Worm (Caenorhabditis elegans) whole organism, late embryonic: ENCODE measurements around the gene dtmk-1.

ENCODE experiments used
- C38D4.7 ChIP-seq: fragments of 200-800 bp; sonication (Bioruptor generic); optimal IDR thresholded peaks from 2 replicates; lab custom pipeline; 2018; ENCODE audit warnings: mild to moderate bottlenecking, missing genetic modification characterization, moderate library complexity, missing compliant biosample characterization
- F13H6.1 ChIP-seq: sonication (generic microtip); optimal IDR thresholded peaks from 2 replicates; lab custom pipeline; 2016; ENCODE audit warnings: missing genetic modification characterization, missing compliant biosample characterization
- K09A11.1 ChIP-seq: sonication (generic microtip); optimal IDR thresholded peaks from 2 replicates; lab custom pipeline; 2017; ENCODE audit warnings: antibody characterized with exemption, mild to moderate bottlenecking, missing genetic modification characterization, missing compliant biosample characterization; ENCODE audit not compliant: insufficient read depth
- T23F11.4 ChIP-seq: fragments of 200-800 bp; sonication (Bioruptor generic); optimal IDR thresholded peaks from 2 replicates; lab custom pipeline; 2018; ENCODE audit warnings: mild to moderate bottlenecking, missing genetic modification characterization, missing compliant biosample characterization
- ceh-18 ChIP-seq: sonication (generic microtip); optimal IDR thresholded peaks from 2 replicates; lab custom pipeline; 2016; ENCODE audit warnings: missing genetic modification characterization, missing compliant biosample characterization
- ceh-19 ChIP-seq: fragments of 200-800 bp; sonication (Bioruptor generic); optimal IDR thresholded peaks from 2 replicates; lab custom pipeline; 2018; ENCODE audit warnings: mild to moderate bottlenecking, missing genetic modification characterization, missing compliant biosample characterization
- ceh-2 ChIP-seq: sonication (generic microtip); optimal IDR thresholded peaks from 2 replicates; lab custom pipeline; 2016; ENCODE audit warnings: missing genotype, missing genetic modification characterization, missing compliant biosample characterization
- ceh-22 ChIP-seq: sonication (generic microtip); optimal IDR thresholded peaks from 2 replicates; lab custom pipeline; 2017; ENCODE audit warnings: missing biosample characterization, missing genetic modification characterization
- ceh-30 ChIP-seq: fragments of 150-350 bp; optimal IDR thresholded peaks from 2 replicates; lab custom pipeline; 2014; ENCODE audit warnings: missing biosample characterization, missing genetic modification characterization
- ceh-34 ChIP-seq: sonication (generic microtip); optimal IDR thresholded peaks from 2 replicates; lab custom pipeline; 2016; ENCODE audit warnings: mild to moderate bottlenecking, missing genetic modification characterization, missing compliant biosample characterization
- ceh-45 ChIP-seq: fragments of 200-800 bp; sonication (Bioruptor generic); IDR thresholded peaks from 2 replicates; pipeline ENCODE4 v1.3.6; 2022; ENCODE audit warnings: missing genetic modification reagents, missing genetic modification characterization, missing compliant biosample characterization
- ceh-9 ChIP-seq: sonication (generic microtip); optimal IDR thresholded peaks from 2 replicates; lab custom pipeline; 2016; ENCODE audit warnings: mild to moderate bottlenecking, missing genetic modification characterization, inconsistent platforms, missing compliant biosample characterization
- che-1 ChIP-seq: sonication (generic microtip); optimal IDR thresholded peaks from 2 replicates; lab custom pipeline; 2016; ENCODE audit warnings: mild to moderate bottlenecking, missing genetic modification characterization, missing compliant biosample characterization
- dmd-4 ChIP-seq: sonication (generic microtip); optimal IDR thresholded peaks from 2 replicates; lab custom pipeline; 2016; ENCODE audit warnings: borderline replicate concordance, missing genetic modification characterization, missing compliant biosample characterization
- dve-1 ChIP-seq: sonication (generic microtip); optimal IDR thresholded peaks from 2 replicates; lab custom pipeline; 2017; ENCODE audit warnings: antibody characterized with exemption, mild to moderate bottlenecking, missing genetic modification characterization, missing compliant biosample characterization
- elt-2 ChIP-seq: sonication (generic microtip); optimal IDR thresholded peaks from 2 replicates; lab custom pipeline; 2016; ENCODE audit warnings: missing genetic modification reagents, missing genetic modification characterization, missing compliant biosample characterization
- elt-4 ChIP-seq: sonication (generic microtip); optimal IDR thresholded peaks from 2 replicates; lab custom pipeline; 2016; ENCODE audit warnings: missing genetic modification characterization, missing compliant biosample characterization
- fax-1 ChIP-seq: sonication (generic microtip); optimal IDR thresholded peaks from 2 replicates; lab custom pipeline; 2016; ENCODE audit warnings: missing genotype, missing genetic modification characterization, missing compliant biosample characterization
- fkh-10 ChIP-seq: fragments of 150-350 bp; optimal IDR thresholded peaks from 2 replicates; lab custom pipeline; 2014; ENCODE audit warnings: missing biosample characterization, missing genetic modification reagents, missing genetic modification characterization
- fkh-6 ChIP-seq: sonication (generic microtip); optimal IDR thresholded peaks from 2 replicates; lab custom pipeline; 2016; ENCODE audit warnings: missing genetic modification characterization, missing compliant biosample characterization
- gmeb-2 ChIP-seq: sonication (generic microtip); optimal IDR thresholded peaks from 2 replicates; lab custom pipeline; 2016; ENCODE audit warnings: missing genetic modification characterization, inconsistent platforms, missing compliant biosample characterization
- hlh-15 ChIP-seq: sonication (generic microtip); optimal IDR thresholded peaks from 2 replicates; lab custom pipeline; 2016; ENCODE audit warnings: missing genetic modification characterization, missing compliant biosample characterization
- hlh-6 ChIP-seq: sonication (generic microtip); optimal IDR thresholded peaks from 2 replicates; lab custom pipeline; 2016; ENCODE audit warnings: missing genotype, missing genetic modification characterization, missing compliant biosample characterization
- hlh-8 ChIP-seq: sonication (generic microtip); optimal IDR thresholded peaks from 2 replicates; lab custom pipeline; 2016; ENCODE audit warnings: missing genotype, missing genetic modification characterization, missing compliant biosample characterization
- lim-6 ChIP-seq: sonication (generic microtip); optimal IDR thresholded peaks from 2 replicates; lab custom pipeline; 2016; ENCODE audit warnings: missing genetic modification characterization, missing compliant biosample characterization
- madf-2 ChIP-seq: sonication (generic microtip); optimal IDR thresholded peaks from 2 replicates; lab custom pipeline; 2017; ENCODE audit warnings: missing genetic modification characterization, missing compliant biosample characterization
- mec-3 ChIP-seq: sonication (generic microtip); optimal IDR thresholded peaks from 2 replicates; lab custom pipeline; 2016; ENCODE audit warnings: borderline replicate concordance, missing genetic modification characterization, missing compliant biosample characterization
- nfya-1 ChIP-seq: sonication (generic microtip); optimal IDR thresholded peaks from 2 replicates; lab custom pipeline; 2017; ENCODE audit warnings: missing genetic modification characterization, mild to moderate bottlenecking, missing compliant biosample characterization, antibody characterized with exemption, moderate library complexity
- nhr-11 ChIP-seq: fragments of 150-350 bp; optimal IDR thresholded peaks from 2 replicates; lab custom pipeline; 2014; ENCODE audit warnings: missing biosample characterization, missing genetic modification characterization
- odd-2 ChIP-seq: sonication (generic microtip); optimal IDR thresholded peaks from 2 replicates; lab custom pipeline; 2017; ENCODE audit warnings: antibody characterized with exemption, mild to moderate bottlenecking, missing genetic modification characterization, missing compliant biosample characterization
- pat-9 ChIP-seq: fragments of 200-800 bp; sonication (Bioruptor generic); optimal IDR thresholded peaks from 2 replicates; lab custom pipeline; 2018; ENCODE audit warnings: mild to moderate bottlenecking, missing genetic modification characterization, moderate library complexity, missing compliant biosample characterization
- pax-1 ChIP-seq: fragments of 150-350 bp; optimal IDR thresholded peaks from 2 replicates; lab custom pipeline; 2014; ENCODE audit warnings: missing biosample characterization, missing genetic modification characterization
- pha-4 ChIP-seq: fragments of 150-350 bp; optimal IDR thresholded peaks from 2 replicates; lab custom pipeline; 2018; ENCODE audit warnings: missing biosample characterization, missing genetic modification reagents, missing genetic modification characterization
- syd-9 ChIP-seq: sonication (generic microtip); optimal IDR thresholded peaks from 2 replicates; lab custom pipeline; 2016; ENCODE audit warnings: mild to moderate bottlenecking, missing genetic modification characterization, moderate library complexity, missing compliant biosample characterization
- tbx-2 ChIP-seq: sonication (generic microtip); optimal IDR thresholded peaks from 2 replicates; lab custom pipeline; 2016; ENCODE audit warnings: missing genetic modification characterization, missing compliant biosample characterization
- tbx-7 ChIP-seq: sonication (generic microtip); optimal IDR thresholded peaks from 2 replicates; lab custom pipeline; 2016; ENCODE audit warnings: missing genotype, missing genetic modification characterization, missing compliant biosample characterization
- unc-3 ChIP-seq, 2 experiments: fragments of 200-800 bp in 1 of 2; sonication (Bioruptor generic) in 1 of 2; sonication (generic microtip) in 1 of 2; conservative IDR thresholded peaks in 1 of 2; optimal IDR thresholded peaks in 1 of 2; 2 replicates each; pipeline versions ENCODE4 v1.3.6 to Lab custom; 2016 to 2022; ENCODE audit warnings: missing compliant biosample characterization in 2 of 2, missing genetic modification characterization in 2 of 2, missing genetic modification reagents in 1 of 2
- unc-42 ChIP-seq: sonication (generic microtip); optimal IDR thresholded peaks from 2 replicates; lab custom pipeline; 2016; ENCODE audit warnings: missing genotype, missing genetic modification characterization, missing compliant biosample characterization
- unc-55 ChIP-seq: sonication (generic microtip); optimal IDR thresholded peaks from 2 replicates; lab custom pipeline; 2017; ENCODE audit warnings: missing biosample characterization, missing genetic modification reagents, missing genetic modification characterization
- unc-86 ChIP-seq: sonication (generic microtip); optimal IDR thresholded peaks from 2 replicates; lab custom pipeline; 2016; ENCODE audit warnings: missing genetic modification characterization, missing compliant biosample characterization
- zip-5 ChIP-seq: sonication (generic microtip); optimal IDR thresholded peaks from 2 replicates; lab custom pipeline; 2016; ENCODE audit warnings: missing genetic modification characterization, missing compliant biosample characterization
- ztf-16 ChIP-seq: sonication (generic microtip); optimal IDR thresholded peaks from 2 replicates; lab custom pipeline; 2017; ENCODE audit warnings: missing genetic modification characterization, missing compliant biosample characterization

Gene dtmk-1

DNA sequence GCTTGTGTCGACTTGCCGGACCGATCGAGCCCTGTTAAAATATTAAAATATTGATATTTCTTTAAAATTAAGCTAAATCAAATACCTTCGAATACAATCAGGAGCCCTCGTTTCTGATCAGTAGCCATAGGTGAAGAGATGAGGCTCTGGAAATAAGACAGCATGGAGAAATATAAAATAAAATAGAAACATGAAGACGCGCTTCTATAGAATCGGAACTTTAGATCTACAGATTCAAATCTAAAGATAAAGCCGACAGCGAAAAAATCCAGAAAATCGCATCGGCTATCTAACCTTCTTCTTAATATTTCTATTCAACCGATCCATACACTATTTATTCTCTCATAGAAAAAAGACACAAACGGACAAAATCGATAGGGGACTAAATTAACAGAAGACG, at the start of gene dtmk-1:
Gene dtmk-1, minus strand, starts transcription at position 146 of the 400 bp plus-strand sequence.
- no peak for TF ChIP-seq nhr-11 (tag; lab: Kevin White, UChicago)
- no peak for TF ChIP-seq pax-1
- TF ChIP-seq madf-2 (tag; lab: Kevin White, UChicago) = no peak
- no peak for TF ChIP-seq unc-42 (tag; lab: Kevin White, UChicago)
- TF ChIP-seq hlh-8 (tag; lab: Kevin White, UChicago) = no peak
- TF ChIP-seq ceh-34 = no peak
- no peak for TF ChIP-seq elt-2
- no peak for TF ChIP-seq hlh-15 (tag; lab: Kevin White, UChicago)
- no peak for TF ChIP-seq unc-3 (GFP tag; conservative IDR thresholded peaks at IDR 0.05; lab: Robert Waterston, UW)
- TF ChIP-seq unc-3 (tag; optimal IDR thresholded peaks at IDR 0.05; lab: Kevin White, UChicago) = no peak
- no peak for TF ChIP-seq pha-4 (tag; lab: Kevin White, UChicago)
- TF ChIP-seq ceh-19 = no peak
- no peak for TF ChIP-seq ceh-9
- TF ChIP-seq F13H6.1 (tag; lab: Kevin White, UChicago) = no peak
- TF ChIP-seq tbx-2 = no peak
- TF ChIP-seq mec-3 (tag; lab: Kevin White, UChicago) = no peak
- no peak for TF ChIP-seq ceh-30

DNA sequence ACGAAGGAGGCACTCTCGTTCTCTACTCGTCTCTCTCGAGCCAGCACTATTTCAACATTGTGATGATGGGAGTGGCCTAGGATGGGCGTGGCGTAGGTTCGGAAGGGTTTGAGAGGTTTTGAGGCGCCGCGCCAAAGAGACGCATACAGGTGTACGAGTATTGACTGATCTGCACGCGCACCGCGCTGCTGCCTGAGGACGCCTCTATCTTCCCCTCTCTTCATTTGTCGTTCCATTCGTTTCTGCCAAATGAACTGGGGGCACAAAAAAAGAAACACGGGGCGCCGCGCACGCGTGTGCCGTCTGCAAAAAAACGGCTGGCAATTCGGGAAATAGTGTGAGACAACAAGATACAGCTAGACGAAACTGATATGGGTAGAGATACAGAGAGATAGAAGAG, 49.1 kb upstream of the dtmk-1 start, which contains the start of gene lec-2:
Gene lec-2, minus strand, starts transcription at position 171 of the 400 bp plus-strand sequence.
- TF ChIP-seq T23F11.4 (GFP tag; lab: Kevin White, UChicago) (no peak), hlh-6 (tag; lab: Kevin White, UChicago) (no peak), hlh-8 (tag; lab: Kevin White, UChicago) (no peak), fkh-10 (GFP tag; lab: Kevin White, UChicago) (no peak), ceh-45 (GFP tag; lab: Robert Waterston, UW) (no peak), K09A11.1 (tag; lab: Kevin White, UChicago) (no peak), gmeb-2 (tag; lab: Kevin White, UChicago) (no peak), unc-55 (GFP tag; lab: Kevin White, UChicago) (no peak), zip-5 (tag; lab: Kevin White, UChicago) (no peak), fax-1 (no peak), ceh-2 (tag; lab: Kevin White, UChicago) (no peak)

DNA sequence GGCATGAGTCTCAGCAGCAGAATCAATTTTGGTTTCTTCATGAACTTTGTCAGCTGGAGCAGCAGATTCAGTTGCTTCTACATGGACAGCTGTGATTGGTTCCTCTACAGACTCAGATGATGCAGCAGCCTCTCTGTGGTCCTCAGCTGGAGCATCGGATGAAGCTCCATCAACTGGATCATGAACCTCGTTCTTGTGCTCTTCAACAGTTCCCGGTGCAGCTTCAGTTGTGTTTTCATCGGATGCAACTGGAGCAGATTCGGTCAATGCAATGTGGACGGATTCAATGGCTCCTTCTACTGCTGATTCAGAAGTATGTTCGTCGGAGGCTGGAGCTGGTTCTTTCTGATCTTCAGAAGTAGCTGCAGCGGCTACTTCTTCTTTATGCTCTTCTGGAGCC, 47.5 kb upstream of the dtmk-1 start:
- TF ChIP-seq elt-4 (tag; lab: Kevin White, UChicago) (no peak), ceh-34 (no peak), K09A11.1 (tag; lab: Kevin White, UChicago) (no peak), syd-9 (tag; lab: Kevin White, UChicago) (no peak), ztf-16 (tag; lab: Kevin White, UChicago) (no peak), unc-55 (GFP tag; lab: Kevin White, UChicago) (no peak), pat-9 (tag; lab: Kevin White, UChicago) (no peak), dmd-4 (no peak), tbx-7 (tag; lab: Kevin White, UChicago) (no peak), fkh-6 (tag; lab: Kevin White, UChicago) (no peak), unc-86 (tag; lab: Kevin White, UChicago) (no peak), ceh-18 (tag; lab: Kevin White, UChicago) (no peak), che-1 (tag; lab: Kevin White, UChicago) (no peak), nhr-11 (tag; lab: Kevin White, UChicago) (no peak), ceh-19 (no peak), lim-6 (no peak), mec-3 (tag; lab: Kevin White, UChicago) (no peak)

DNA sequence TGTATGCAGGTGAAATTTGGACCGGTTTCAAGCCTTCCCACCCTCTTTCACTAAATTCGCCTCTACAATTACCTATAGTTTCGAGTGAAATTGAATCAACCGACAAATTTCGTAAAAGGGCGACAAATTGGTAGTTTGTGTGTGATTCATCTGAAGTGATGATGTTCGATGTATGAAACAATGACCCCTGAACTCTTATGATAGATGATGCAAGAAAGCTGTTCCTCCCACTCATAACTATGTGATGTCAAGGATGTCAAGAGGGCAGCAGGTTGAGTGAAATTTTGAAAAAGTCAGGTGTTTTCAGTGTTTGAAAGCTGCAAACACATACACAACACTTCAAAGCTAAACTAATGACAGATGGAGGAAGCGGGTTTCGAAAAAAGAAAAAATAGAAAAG, 45.6 kb upstream of the dtmk-1 start:
- TF ChIP-seq pha-4 (tag; lab: Kevin White, UChicago) (no peak), dve-1 (tag; lab: Kevin White, UChicago) (no peak), T23F11.4 (GFP tag; lab: Kevin White, UChicago) (no peak), C38D4.7 (GFP tag; lab: Kevin White, UChicago) (no peak), hlh-8 (tag; lab: Kevin White, UChicago) (no peak), tbx-7 (tag; lab: Kevin White, UChicago) (no peak), nfya-1 (tag; lab: Kevin White, UChicago) (no peak), odd-2 (tag; lab: Kevin White, UChicago) (no peak), fkh-10 (GFP tag; lab: Kevin White, UChicago) (no peak), ceh-2 (tag; lab: Kevin White, UChicago) (no peak), ceh-22 (no peak)
